Worm (Caenorhabditis elegans): ENCODE results near the gene vav-1.

DNA sequence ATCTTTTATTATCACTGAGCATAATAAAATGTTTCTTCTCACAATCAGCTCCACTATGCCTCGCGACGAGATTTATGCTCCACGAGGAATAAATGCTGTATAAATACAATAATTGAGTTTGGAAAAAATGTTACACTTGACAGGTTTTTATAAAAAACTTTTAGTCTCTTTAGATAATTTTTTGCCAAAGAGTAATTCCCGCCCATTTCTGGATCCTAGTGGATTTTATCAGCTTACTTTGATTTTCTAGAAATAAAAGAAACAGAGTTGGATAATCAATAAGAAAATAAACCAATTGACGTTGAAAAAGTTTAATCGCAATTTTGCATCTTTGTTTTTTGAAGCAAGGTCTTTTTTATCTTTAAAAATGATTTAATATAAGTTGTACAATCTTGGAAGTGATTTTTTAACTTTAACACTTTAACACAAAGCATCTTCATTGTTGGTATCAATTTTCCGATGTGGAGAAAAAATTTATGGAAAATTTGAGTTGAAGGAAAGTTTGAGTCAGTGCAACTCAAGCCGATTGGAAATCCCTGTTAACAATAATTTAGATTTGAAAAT, 29.8 kb upstream of the vav-1 start:
- no peak for TF ChIP-seq B0035.1 (tag; optimal IDR thresholded peaks at IDR 0.05)
- no peak for TF ChIP-seq zfh-2 (GFP tag; conservative IDR thresholded peaks at IDR 0.05)
- TF ChIP-seq egrh-3 (GFP tag; IDR thresholded peaks at IDR 0.05) = no peak
- no peak for TF ChIP-seq rcor-1 (GFP tag; IDR thresholded peaks at IDR 0.05)
- no peak for TF ChIP-seq attf-5 (GFP tag; optimal IDR thresholded peaks at IDR 0.05)
- TF ChIP-seq dpl-1 (GFP tag; optimal IDR thresholded peaks at IDR 0.05) = no peak
- no peak for TF ChIP-seq lin-35 (GFP tag; optimal IDR thresholded peaks at IDR 0.05)
- no peak for TF ChIP-seq nfya-2 (GFP tag; IDR thresholded peaks at IDR 0.05)
- no peak for TF ChIP-seq mes-4 (tag; optimal IDR thresholded peaks at IDR 0.05)
- TF ChIP-seq repo-1 (tag; optimal IDR thresholded peaks at IDR 0.05) = no peak

All from whole organism, young adult.